Worm (Caenorhabditis elegans) whole organism, L4 larva: Measurements from ENCODE around the gene skr-9.
"Not testable (repeated sequence)": the region's sequence is repeated elsewhere in the genome, so short reads cannot be mapped to it uniquely, and the experiment has no call there.

ENCODE experiments used
- F10B5.3 ChIP-seq: sonication (generic microtip); optimal IDR thresholded peaks from 2 replicates; lab custom pipeline; 2016; ENCODE audit warnings: mild to moderate bottlenecking, missing genetic modification characterization, missing compliant biosample characterization
- F37D6.2 ChIP-seq: sonication (generic microtip); optimal IDR thresholded peaks from 2 replicates; lab custom pipeline; 2016; ENCODE audit warnings: mild to moderate bottlenecking, missing genetic modification characterization, missing compliant biosample characterization
- F44E2.7 ChIP-seq: fragments of 200-800 bp; sonication (Bioruptor generic); IDR thresholded peaks from 2 replicates; pipeline ENCODE4 v2.1.2; 2022; ENCODE audit warnings: missing genetic modification characterization, missing compliant biosample characterization
- T26A8.4 ChIP-seq: fragments of 200-800 bp; sonication (Bioruptor generic); IDR thresholded peaks from 2 replicates; pipeline ENCODE4 v1.3.6; 2022; ENCODE audit warnings: missing genetic modification characterization, missing compliant biosample characterization
- Y105C5A.15 ChIP-seq: fragments of 200-800 bp; sonication (Bioruptor generic); IDR thresholded peaks from 2 replicates; pipeline ENCODE4 v1.3.6; 2022; ENCODE audit warnings: missing genetic modification characterization, missing compliant biosample characterization
- Y48G9A.11 ChIP-seq: fragments of 200-800 bp; sonication (Bioruptor generic); IDR thresholded peaks from 2 replicates; pipeline ENCODE4 v1.3.6; 2022; ENCODE audit warnings: missing genetic modification reagents, missing genetic modification characterization, missing compliant biosample characterization
- Y5F2A.4 ChIP-seq: fragments of 200-800 bp; sonication (Bioruptor generic); optimal IDR thresholded peaks from 2 replicates; lab custom pipeline; 2018; ENCODE audit warnings: mild to moderate bottlenecking, missing genetic modification characterization, missing compliant biosample characterization
- Y75B8A.6 ChIP-seq: fragments of 200-800 bp; sonication (Bioruptor generic); IDR thresholded peaks from 2 replicates; pipeline ENCODE4 v1.3.6; 2022; ENCODE audit warnings: missing genetic modification reagents, missing genetic modification characterization, missing compliant biosample characterization
- arid-1 ChIP-seq: fragments of 200-800 bp; sonication (Bioruptor generic); conservative IDR thresholded peaks from 2 replicates; pipeline ENCODE4 v1.3.6; 2022; ENCODE audit warnings: missing genetic modification reagents, missing genetic modification characterization, missing compliant biosample characterization
- ceh-20 ChIP-seq: fragments of 200-800 bp; sonication (Bioruptor generic); IDR thresholded peaks from 2 replicates; pipeline ENCODE4 v1.3.6; 2022; ENCODE audit warnings: missing genetic modification reagents, missing genetic modification characterization, missing compliant biosample characterization
- ceh-82 ChIP-seq: sonication (generic microtip); optimal IDR thresholded peaks from 2 replicates; lab custom pipeline; 2017; ENCODE audit warnings: missing biosample characterization, missing genetic modification characterization
- cey-2 ChIP-seq: sonication (generic microtip); optimal IDR thresholded peaks from 3 replicates; lab custom pipeline; 2017; ENCODE audit warnings: missing genetic modification characterization, mild to moderate bottlenecking, missing compliant biosample characterization, antibody characterized with exemption, borderline replicate concordance; ENCODE audit not compliant: insufficient read depth
- daf-12 ChIP-seq: fragments of 150-350 bp; optimal IDR thresholded peaks from 2 replicates; lab custom pipeline; 2014; ENCODE audit warnings: missing biosample characterization, missing genetic modification reagents, missing genetic modification characterization
- daf-16 ChIP-seq, 3 experiments: sonication (generic microtip); optimal IDR thresholded peaks; 2 replicates each; lab custom pipeline; 2016 to 2017; ENCODE audit warnings: missing genetic modification characterization in 3 of 3, missing genetic modification reagents in 3 of 3, mild to moderate bottlenecking in 2 of 3, missing compliant biosample characterization in 2 of 3, missing biosample characterization in 1 of 3, moderate library complexity in 1 of 3
- daf-19 ChIP-seq: fragments of 200-800 bp; sonication (Bioruptor generic); conservative IDR thresholded peaks from 2 replicates; pipeline ENCODE4 v1.3.6; 2022; ENCODE audit warnings: missing genetic modification characterization, missing compliant biosample characterization
- dmd-6 ChIP-seq: fragments of 200-800 bp; sonication (Bioruptor generic); IDR thresholded peaks from 2 replicates; pipeline ENCODE4 v1.3.6; 2022; ENCODE audit warnings: missing genetic modification reagents, missing genetic modification characterization, missing compliant biosample characterization
- dmd-8 ChIP-seq: fragments of 200-800 bp; sonication (Bioruptor generic); IDR thresholded peaks from 2 replicates; pipeline ENCODE4 v1.3.6; 2022; ENCODE audit warnings: missing genetic modification characterization, missing compliant biosample characterization
- duxl-1 ChIP-seq: sonication (generic microtip); optimal IDR thresholded peaks from 2 replicates; lab custom pipeline; 2016; ENCODE audit warnings: mild to moderate bottlenecking, missing genetic modification characterization, moderate library complexity, missing compliant biosample characterization; ENCODE audit not compliant: poor library complexity
- dve-1 ChIP-seq: sonication (generic microtip); optimal IDR thresholded peaks from 2 replicates; lab custom pipeline; 2017; ENCODE audit warnings: antibody characterized with exemption, mild to moderate bottlenecking, missing genetic modification characterization, missing compliant biosample characterization; ENCODE audit not compliant: insufficient read depth
- fos-1 ChIP-seq: fragments of 150-350 bp; optimal IDR thresholded peaks from 2 replicates; lab custom pipeline; 2014; ENCODE audit warnings: missing biosample characterization, missing genetic modification characterization
- gei-8 ChIP-seq: fragments of 200-800 bp; sonication (Bioruptor generic); optimal IDR thresholded peaks from 2 replicates; lab custom pipeline; 2018; ENCODE audit warnings: mild to moderate bottlenecking, missing genetic modification characterization, missing compliant biosample characterization
- hlh-11 ChIP-seq: fragments of 200-800 bp; sonication (Bioruptor generic); optimal IDR thresholded peaks from 2 replicates; lab custom pipeline; 2018; ENCODE audit warnings: mild to moderate bottlenecking, missing genetic modification characterization, missing compliant biosample characterization
- hlh-30 ChIP-seq: sonication (generic microtip); optimal IDR thresholded peaks from 2 replicates; lab custom pipeline; 2017; ENCODE audit warnings: antibody characterized with exemption, mild to moderate bottlenecking, missing genetic modification characterization, missing compliant biosample characterization; ENCODE audit not compliant: insufficient read depth
- jun-1 ChIP-seq: fragments of 150-350 bp; optimal IDR thresholded peaks from 2 replicates; lab custom pipeline; 2014; ENCODE audit warnings: missing biosample characterization, missing genetic modification reagents, missing genetic modification characterization
- lin-1 ChIP-seq: fragments of 200-800 bp; sonication (Bioruptor generic); IDR thresholded peaks from 2 replicates; pipeline ENCODE4 v1.3.6; 2022; ENCODE audit warnings: missing genetic modification reagents, missing genetic modification characterization, missing compliant biosample characterization
- lir-3 ChIP-seq: sonication (generic microtip); optimal IDR thresholded peaks from 2 replicates; lab custom pipeline; 2016; ENCODE audit warnings: mild to moderate bottlenecking, missing genetic modification characterization, missing compliant biosample characterization
- madf-9 ChIP-seq: fragments of 200-800 bp; sonication (Bioruptor generic); conservative IDR thresholded peaks from 2 replicates; pipeline ENCODE4 v1.3.6; 2022; ENCODE audit warnings: missing genetic modification reagents, missing genetic modification characterization, missing compliant biosample characterization
- mep-1 ChIP-seq: fragments of 150-350 bp; sonication (generic microtip); optimal IDR thresholded peaks from 3 replicates; lab custom pipeline; 2014; ENCODE audit warnings: missing biosample characterization, missing genetic modification characterization
- mxl-2 ChIP-seq: fragments of 200-800 bp; sonication (Bioruptor generic); conservative IDR thresholded peaks from 2 replicates; pipeline ENCODE4 v1.3.6; 2022; ENCODE audit warnings: missing genetic modification reagents, missing genetic modification characterization, missing compliant biosample characterization
- mxl-3 ChIP-seq: fragments of 200-800 bp; sonication (Bioruptor generic); optimal IDR thresholded peaks from 2 replicates; lab custom pipeline; 2018; ENCODE audit warnings: mild to moderate bottlenecking, missing genetic modification characterization, missing compliant biosample characterization
- nhr-102 ChIP-seq: sonication (generic microtip); optimal IDR thresholded peaks from 2 replicates; lab custom pipeline; 2016; ENCODE audit warnings: mild to moderate bottlenecking, missing genetic modification characterization, moderate library complexity, missing compliant biosample characterization
- nhr-237 ChIP-seq: sonication (generic microtip); optimal IDR thresholded peaks from 2 replicates; lab custom pipeline; 2017; ENCODE audit warnings: missing biosample characterization, missing genetic modification characterization
- nhr-48 ChIP-seq: sonication (generic microtip); optimal IDR thresholded peaks from 2 replicates; lab custom pipeline; 2016; ENCODE audit warnings: mild to moderate bottlenecking, missing genetic modification characterization, missing compliant biosample characterization
- nhr-6 ChIP-seq: fragments of 150-350 bp; optimal IDR thresholded peaks from 2 replicates; lab custom pipeline; 2014; ENCODE audit warnings: missing biosample characterization, missing genetic modification characterization
- nhr-76 ChIP-seq: fragments of 150-350 bp; optimal IDR thresholded peaks from 2 replicates; lab custom pipeline; 2014; ENCODE audit warnings: missing biosample characterization, missing genetic modification characterization
- pha-4 ChIP-seq, 2 experiments: fragments of 150-350 bp in 1 of 2; fragments of 200-800 bp in 1 of 2; sonication (Bioruptor generic) in 1 of 2; IDR thresholded peaks in 1 of 2; optimal IDR thresholded peaks in 1 of 2; 2 replicates each; pipeline versions ENCODE4 v1.3.6 to Lab custom; 2014 to 2022; ENCODE audit warnings: missing genetic modification characterization in 2 of 2, missing genetic modification reagents in 2 of 2, missing biosample characterization in 1 of 2, missing compliant biosample characterization in 1 of 2
- php-3 ChIP-seq: fragments of 200-800 bp; sonication (Bioruptor generic); IDR thresholded peaks from 2 replicates; pipeline ENCODE4 v1.3.6; 2022; ENCODE audit warnings: missing genetic modification reagents, missing genetic modification characterization, missing compliant biosample characterization
- pqm-1 ChIP-seq: sonication (generic microtip); optimal IDR thresholded peaks from 2 replicates; lab custom pipeline; 2017; ENCODE audit warnings: missing biosample characterization, missing genetic modification characterization
- rbr-2 ChIP-seq: sonication (generic microtip); optimal IDR thresholded peaks from 2 replicates; lab custom pipeline; 2016; ENCODE audit warnings: missing genotype, missing genetic modification characterization, missing compliant biosample characterization
- sdz-12 ChIP-seq: fragments of 200-800 bp; sonication (Bioruptor generic); optimal IDR thresholded peaks from 2 replicates; lab custom pipeline; 2018; ENCODE audit warnings: mild to moderate bottlenecking, missing genetic modification characterization, missing compliant biosample characterization
- snpc-4 ChIP-seq: fragments of 150-350 bp; optimal IDR thresholded peaks from 2 replicates; lab custom pipeline; 2014; ENCODE audit warnings: missing biosample characterization, missing genetic modification characterization
- unc-62 ChIP-seq, 3 experiments: fragments of 150-350 bp in 1 of 3; sonication (generic microtip); optimal IDR thresholded peaks in 2 of 3; peaks in 1 of 3; 1 replicate in 1 of 3; 2 replicates in 2 of 3; lab custom pipeline; 2014 to 2017; ENCODE audit warnings: missing biosample characterization in 3 of 3, missing genetic modification characterization in 3 of 3, missing genetic modification reagents in 3 of 3, missing genotype in 1 of 3
- vab-7 ChIP-seq: fragments of 200-800 bp; sonication (Bioruptor generic); IDR thresholded peaks from 2 replicates; pipeline ENCODE4 v1.3.6; 2022; ENCODE audit warnings: missing genetic modification reagents, missing genetic modification characterization, missing compliant biosample characterization
- zfp-2 ChIP-seq: sonication (generic microtip); optimal IDR thresholded peaks from 2 replicates; lab custom pipeline; 2016; ENCODE audit warnings: mild to moderate bottlenecking, missing genetic modification characterization, missing compliant biosample characterization
- zfp-3 ChIP-seq: fragments of 200-800 bp; sonication (Bioruptor generic); conservative IDR thresholded peaks from 2 replicates; pipeline ENCODE4 v1.3.6; 2022; ENCODE audit warnings: missing genetic modification reagents, missing genetic modification characterization, missing compliant biosample characterization
- zip-11 ChIP-seq: fragments of 200-800 bp; sonication (Bioruptor generic); IDR thresholded peaks from 2 replicates; pipeline ENCODE4 v1.3.6; 2022; ENCODE audit warnings: missing genetic modification characterization, missing compliant biosample characterization
- zip-2 ChIP-seq: fragments of 150-350 bp; optimal IDR thresholded peaks from 2 replicates; lab custom pipeline; 2014; ENCODE audit warnings: missing biosample characterization, missing genetic modification characterization

Gene skr-9

DNA sequence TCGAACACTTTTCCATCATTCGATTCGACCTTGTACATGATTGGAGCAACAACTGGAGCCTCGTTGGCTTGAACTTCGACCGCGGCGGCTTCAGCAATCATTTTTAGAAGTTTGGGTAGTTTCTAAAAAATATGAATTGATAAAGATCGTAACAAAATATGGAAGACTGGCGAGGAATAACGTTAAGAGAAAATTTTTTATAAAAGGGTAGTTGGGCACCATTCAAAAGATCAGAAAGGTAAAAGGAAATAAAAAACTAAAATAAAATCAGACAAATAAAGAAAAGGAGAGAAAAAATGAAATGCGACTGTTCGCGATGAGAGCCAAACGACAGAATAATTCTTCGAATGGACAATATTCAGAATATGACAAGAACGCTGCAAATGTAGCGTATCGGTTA lies 2.4 kb downstream of the skr-9 start, which contains the start of gene skr-8:
Gene skr-8 (minus strand): TSS at position 101 of the 400 bp plus-strand sequence.
- TF ChIP-seq mxl-2; ceh-82 (tag; lab: Kevin White, UChicago); zip-11: not testable (repeated sequence)

DNA sequence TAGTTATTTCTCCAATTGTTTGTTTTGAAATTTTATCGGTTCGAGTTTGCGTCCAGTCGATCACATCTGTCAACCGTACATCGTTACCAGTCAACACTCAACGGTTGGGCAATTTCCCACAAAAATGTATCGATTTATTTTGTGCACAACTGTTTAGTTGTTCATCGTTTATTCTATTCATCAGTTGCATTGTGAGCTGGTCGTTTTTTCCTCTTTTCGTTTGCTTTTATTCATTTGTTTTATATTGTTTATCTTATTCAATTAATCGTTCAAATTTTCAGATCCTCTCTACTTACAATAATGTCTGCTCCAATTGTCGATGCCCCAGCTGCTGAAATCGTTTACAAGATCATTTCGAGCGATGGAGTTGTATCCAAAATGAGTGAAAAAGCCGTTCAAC lies 3.6 kb downstream of the skr-9 start, which contains the start of gene skr-12:
Gene skr-12 (plus strand): TSS at position 301 of the 400 bp plus-strand sequence.
- TF ChIP-seq arid-1 (GFP tag; lab: Robert Waterston, UW) (no peak), F37D6.2 (tag; lab: Kevin White, UChicago) (no peak), F10B5.3 (tag; lab: Kevin White, UChicago) (no peak), Y75B8A.6 (no peak), cey-2 (no peak), pha-4 (GFP tag; IDR thresholded peaks at IDR 0.05; lab: Robert Waterston, UW) (no peak), pha-4 (tag; optimal IDR thresholded peaks at IDR 0.05; lab: Kevin White, UChicago) (no peak), gei-8 (GFP tag; lab: Kevin White, UChicago) (no peak), Y105C5A.15 (GFP tag; lab: Robert Waterston, UW) (no peak), hlh-30 (tag; lab: Kevin White, UChicago) (no peak), nhr-102 (tag; lab: Kevin White, UChicago) (no peak), daf-19 (no peak), dmd-8 (GFP tag; lab: Robert Waterston, UW) (no peak), lir-3 (tag; lab: Kevin White, UChicago) (no peak), Y5F2A.4 (no peak), Y48G9A.11 (no peak), zfp-2 (no peak), daf-12 (tag; lab: Kevin White, UChicago) (no peak), nhr-76 (no peak), nhr-237 (tag; lab: Kevin White, UChicago) (no peak), jun-1 (tag; lab: Kevin White, UChicago) (no peak)

DNA sequence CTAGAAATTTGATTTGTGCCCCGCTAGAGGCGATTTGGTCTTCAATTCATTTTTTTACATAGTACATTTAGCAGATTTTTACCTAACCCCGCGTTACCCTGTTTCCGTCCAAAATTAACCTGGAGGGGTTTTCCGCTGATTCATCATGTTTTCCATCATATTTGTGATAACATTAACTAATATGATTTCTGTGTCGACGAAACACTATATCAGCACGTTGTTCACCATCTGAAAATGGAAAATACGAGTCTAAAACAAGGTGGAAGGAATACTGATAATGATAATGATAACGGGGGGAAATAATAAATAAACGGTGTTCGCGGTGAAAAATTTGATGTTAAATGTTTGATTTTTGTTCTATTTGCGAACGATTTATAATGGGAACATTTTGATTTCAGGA lies 8.4 kb downstream of the skr-9 start:
- TF ChIP-seq hlh-11 (peak; percentile 90), zip-2 (tag; lab: Kevin White, UChicago) (no peak), nhr-237 (tag; lab: Kevin White, UChicago) (no peak), lin-1 (GFP tag; lab: Robert Waterston, UW) (peak; percentile 86), hlh-30 (tag; lab: Kevin White, UChicago) (peak; percentile 35), ceh-20 (GFP tag; lab: Robert Waterston, UW) (no peak), sdz-12 (GFP tag; lab: Kevin White, UChicago) (no peak), T26A8.4 (GFP tag; lab: Robert Waterston, UW) (no peak), daf-16 (GFP tag; optimal IDR thresholded peaks at IDR 0.05; lab: Kevin White, UChicago) (no peak), daf-16 (tag; optimal IDR thresholded peaks at IDR 0.05; lab: Kevin White, UChicago) (peak; percentile 99), php-3 (peak; percentile 57), lir-3 (tag; lab: Kevin White, UChicago) (no peak), duxl-1 (tag; lab: Kevin White, UChicago) (no peak), F44E2.7 (GFP tag; lab: Robert Waterston, UW) (no peak), rbr-2 (tag; lab: Kevin White, UChicago) (no peak), vab-7 (GFP tag; lab: Robert Waterston, UW) (no peak), unc-62 (GFP tag; optimal IDR thresholded peaks at IDR 0.05 in 1 of 2; lab: Kevin White, UChicago) (peak in 1 of 2 experiments; percentile 64), unc-62 (tag; optimal IDR thresholded peaks at IDR 0.05; lab: Kevin White, UChicago) (no peak), dmd-6 (GFP tag; lab: Robert Waterston, UW) (peak; percentile 66; the same call in 1 of the 2 replicates), dve-1 (tag; lab: Kevin White, UChicago) (peak; percentile 93), mep-1 (tag; lab: Kevin White, UChicago) (no peak), nhr-48 (tag; lab: Kevin White, UChicago) (peak; percentile 13), zfp-3 (GFP tag; lab: Robert Waterston, UW) (no peak), madf-9 (GFP tag; lab: Robert Waterston, UW) (no peak), fos-1 (tag; lab: Kevin White, UChicago) (no peak), mxl-3 (GFP tag; lab: Kevin White, UChicago) (peak; percentile 88), snpc-4 (no peak), pqm-1 (tag; lab: Kevin White, UChicago) (peak; percentile 98), nhr-6 (tag; lab: Kevin White, UChicago) (no peak)
